Worm (Caenorhabditis elegans) whole organism, L3 larva: ENCODE measurements around the gene memb-1.

ENCODE experiments used
- ZK546.5 ChIP-seq: sonication (generic microtip); optimal IDR thresholded peaks from 2 replicates; lab custom pipeline; 2017; ENCODE audit warnings: missing biosample characterization, missing genetic modification characterization
- ceh-82 ChIP-seq: fragments of 150-350 bp; optimal IDR thresholded peaks from 2 replicates; lab custom pipeline; 2014; ENCODE audit warnings: missing biosample characterization, missing genetic modification characterization
- daf-12 ChIP-seq: fragments of 150-350 bp; optimal IDR thresholded peaks from 2 replicates; lab custom pipeline; 2014; ENCODE audit warnings: missing biosample characterization, missing genetic modification reagents, missing genetic modification characterization
- elt-3 ChIP-seq, 3 experiments: fragments of 150-350 bp in 1 of 3; sonication (generic microtip) in 2 of 3; optimal IDR thresholded peaks; 2 replicates in 2 of 3; 4 replicates in 1 of 3; lab custom pipeline; 2014 to 2017; ENCODE audit warnings: missing biosample characterization in 3 of 3, missing genetic modification characterization in 3 of 3
- lin-15B ChIP-seq: fragments of 150-350 bp; optimal IDR thresholded peaks from 2 replicates; lab custom pipeline; 2014; ENCODE audit warnings: missing biosample characterization, missing genetic modification characterization
- lin-39 ChIP-seq: fragments of 150-350 bp; optimal IDR thresholded peaks from 2 replicates; lab custom pipeline; 2018; ENCODE audit warnings: missing biosample characterization, missing genetic modification reagents, missing genetic modification characterization
- mdl-1 ChIP-seq: fragments of 150-350 bp; optimal IDR thresholded peaks from 2 replicates; lab custom pipeline; 2014; ENCODE audit warnings: missing biosample characterization, missing genetic modification characterization
- nhr-11 ChIP-seq: fragments of 150-350 bp; optimal IDR thresholded peaks from 2 replicates; lab custom pipeline; 2014; ENCODE audit warnings: missing biosample characterization, missing genetic modification characterization
- nhr-28 ChIP-seq: fragments of 150-350 bp; optimal IDR thresholded peaks from 2 replicates; lab custom pipeline; 2014; ENCODE audit warnings: missing biosample characterization, missing genetic modification characterization
- nhr-67 ChIP-seq: fragments of 150-350 bp; optimal IDR thresholded peaks from 2 replicates; lab custom pipeline; 2014; ENCODE audit warnings: missing biosample characterization, missing genetic modification characterization
- nhr-77 ChIP-seq: fragments of 150-350 bp; optimal IDR thresholded peaks from 2 replicates; lab custom pipeline; 2014; ENCODE audit warnings: missing biosample characterization, missing genetic modification characterization
- unc-62 ChIP-seq: fragments of 150-350 bp; sonication (generic microtip); optimal IDR thresholded peaks from 4 replicates; lab custom pipeline; 2014; ENCODE audit warnings: missing biosample characterization, missing genetic modification reagents, missing genetic modification characterization
- ztf-4 ChIP-seq: fragments of 150-350 bp; optimal IDR thresholded peaks from 2 replicates; lab custom pipeline; 2014; ENCODE audit warnings: missing biosample characterization, missing genetic modification characterization

- TF ChIP-seq elt-3 (tag; optimal IDR thresholded peaks at IDR 0.05; lab: Kevin White, UChicago) (no peak), nhr-11 (no peak), unc-62 (GFP tag; lab: Kevin White, UChicago) (no peak), ztf-4 (no peak), nhr-67 (no peak), nhr-28 (tag; lab: Kevin White, UChicago) (no peak), lin-39 (tag; lab: Kevin White, UChicago) (no peak), mdl-1 (tag; lab: Kevin White, UChicago) (no peak), nhr-77 (tag; lab: Kevin White, UChicago) (no peak), lin-15B (tag; lab: Kevin White, UChicago) (no peak), ZK546.5 (tag; lab: Kevin White, UChicago) (no peak), ceh-82 (tag; lab: Kevin White, UChicago) (no peak), daf-12 (no peak)
Measured at ce11 chrX:9443871-9444270, 2.5 kb upstream of the memb-1 start.
